Worm (Caenorhabditis elegans) whole organism, L4 larva: ENCODE results near the gene F10C2.4.
A peak's percentile ranks its signal among the peaks of the same experiment; 100 is the strongest.

Source experiments
- T20F7.1 ChIP-seq: fragments of 200-800 bp; sonication (Bioruptor generic); optimal IDR thresholded peaks from 2 replicates; lab custom pipeline; 2018; ENCODE audit warnings: mild to moderate bottlenecking, missing genetic modification characterization, missing compliant biosample characterization
- Y105C5A.15 ChIP-seq: fragments of 200-800 bp; sonication (Bioruptor generic); IDR thresholded peaks from 2 replicates; pipeline ENCODE4 v1.3.6; 2022; ENCODE audit warnings: missing genetic modification characterization, missing compliant biosample characterization
- Y75B8A.6 ChIP-seq: fragments of 200-800 bp; sonication (Bioruptor generic); IDR thresholded peaks from 2 replicates; pipeline ENCODE4 v1.3.6; 2022; ENCODE audit warnings: missing genetic modification reagents, missing genetic modification characterization, missing compliant biosample characterization
- ZK546.5 ChIP-seq, 2 experiments: sonication (generic microtip); optimal IDR thresholded peaks; 2 replicates each; lab custom pipeline; 2017; ENCODE audit warnings: missing biosample characterization in 2 of 2, missing genetic modification characterization in 2 of 2
- aha-1 ChIP-seq: fragments of 150-350 bp; peaks from one replicate; lab custom pipeline; 2014; ENCODE audit warnings: missing biosample characterization, missing genetic modification characterization
- daf-16 ChIP-seq, 3 experiments: sonication (generic microtip); optimal IDR thresholded peaks; 2 replicates each; lab custom pipeline; 2016 to 2017; ENCODE audit warnings: missing genetic modification characterization in 3 of 3, missing genetic modification reagents in 3 of 3, mild to moderate bottlenecking in 2 of 3, missing compliant biosample characterization in 2 of 3, missing biosample characterization in 1 of 3, moderate library complexity in 1 of 3
- daf-8 ChIP-seq: fragments of 200-800 bp; sonication (Bioruptor generic); IDR thresholded peaks from 2 replicates; pipeline ENCODE4 v1.3.6; 2022; ENCODE audit warnings: missing genetic modification characterization, missing compliant biosample characterization
- dmd-9 ChIP-seq: fragments of 200-800 bp; sonication (Bioruptor generic); IDR thresholded peaks from 2 replicates; pipeline ENCODE4 v1.3.6; 2022; ENCODE audit warnings: missing genetic modification reagents, missing genetic modification characterization, missing compliant biosample characterization
- dpl-1 ChIP-seq: fragments of 150-350 bp; optimal IDR thresholded peaks from 2 replicates; lab custom pipeline; 2014; ENCODE audit warnings: missing biosample characterization, missing genetic modification reagents, missing genetic modification characterization
- duxl-1 ChIP-seq: sonication (generic microtip); optimal IDR thresholded peaks from 2 replicates; lab custom pipeline; 2016; ENCODE audit warnings: mild to moderate bottlenecking, missing genetic modification characterization, moderate library complexity, missing compliant biosample characterization; ENCODE audit not compliant: poor library complexity
- dve-1 ChIP-seq: sonication (generic microtip); optimal IDR thresholded peaks from 2 replicates; lab custom pipeline; 2017; ENCODE audit warnings: antibody characterized with exemption, mild to moderate bottlenecking, missing genetic modification characterization, missing compliant biosample characterization; ENCODE audit not compliant: insufficient read depth
- fos-1 ChIP-seq: fragments of 150-350 bp; optimal IDR thresholded peaks from 2 replicates; lab custom pipeline; 2014; ENCODE audit warnings: missing biosample characterization, missing genetic modification characterization
- hlh-11 ChIP-seq: fragments of 200-800 bp; sonication (Bioruptor generic); optimal IDR thresholded peaks from 2 replicates; lab custom pipeline; 2018; ENCODE audit warnings: mild to moderate bottlenecking, missing genetic modification characterization, missing compliant biosample characterization
- lin-1 ChIP-seq: fragments of 200-800 bp; sonication (Bioruptor generic); IDR thresholded peaks from 2 replicates; pipeline ENCODE4 v1.3.6; 2022; ENCODE audit warnings: missing genetic modification reagents, missing genetic modification characterization, missing compliant biosample characterization
- lin-13 ChIP-seq: fragments of 150-350 bp; optimal IDR thresholded peaks from 2 replicates; lab custom pipeline; 2014; ENCODE audit warnings: missing biosample characterization, missing genetic modification reagents, missing genetic modification characterization
- lin-15B ChIP-seq: fragments of 150-350 bp; sonication (generic microtip); optimal IDR thresholded peaks from 3 replicates; lab custom pipeline; 2014; ENCODE audit warnings: missing biosample characterization, missing genetic modification characterization
- lin-29 ChIP-seq: fragments of 200-800 bp; sonication (Bioruptor generic); IDR thresholded peaks from 2 replicates; pipeline ENCODE4 v1.3.6; 2022; ENCODE audit warnings: missing genetic modification reagents, missing genetic modification characterization, missing compliant biosample characterization
- lin-38 ChIP-seq: fragments of 200-800 bp; sonication (Bioruptor generic); IDR thresholded peaks from 2 replicates; pipeline ENCODE4 v1.3.6; 2022; ENCODE audit warnings: missing genetic modification reagents, missing genetic modification characterization, missing compliant biosample characterization
- lsy-2 ChIP-seq, 2 experiments: fragments of 150-350 bp in 1 of 2; sonication (generic microtip) in 1 of 2; optimal IDR thresholded peaks; 2 replicates each; lab custom pipeline; 2014 to 2017; ENCODE audit warnings: missing biosample characterization in 2 of 2, missing genetic modification characterization in 2 of 2
- madf-5 ChIP-seq, 2 experiments: fragments of 200-800 bp; sonication (Bioruptor generic); IDR thresholded peaks; 2 replicates each; pipeline ENCODE4 v1.3.6; 2022; ENCODE audit warnings: missing compliant biosample characterization in 2 of 2, missing genetic modification characterization in 2 of 2
- mdl-1 ChIP-seq, 2 experiments: fragments of 150-350 bp in 1 of 2; sonication (generic microtip) in 1 of 2; optimal IDR thresholded peaks; 2 replicates each; lab custom pipeline; 2014 to 2017; ENCODE audit warnings: missing biosample characterization in 2 of 2, missing genetic modification characterization in 2 of 2
- mes-2 ChIP-seq: sonication (generic microtip); optimal IDR thresholded peaks from 2 replicates; lab custom pipeline; 2016; ENCODE audit warnings: missing genotype, mild to moderate bottlenecking, missing genetic modification characterization, missing compliant biosample characterization; ENCODE audit not compliant: poor library complexity, severe bottlenecking
- mxl-2 ChIP-seq: fragments of 200-800 bp; sonication (Bioruptor generic); conservative IDR thresholded peaks from 2 replicates; pipeline ENCODE4 v1.3.6; 2022; ENCODE audit warnings: missing genetic modification reagents, missing genetic modification characterization, missing compliant biosample characterization
- nhr-11 ChIP-seq: fragments of 150-350 bp; optimal IDR thresholded peaks from 2 replicates; lab custom pipeline; 2014; ENCODE audit warnings: missing biosample characterization, missing genetic modification characterization
- nhr-111 ChIP-seq: fragments of 200-800 bp; sonication (Bioruptor generic); optimal IDR thresholded peaks from 2 replicates; lab custom pipeline; 2018; ENCODE audit warnings: mild to moderate bottlenecking, missing genetic modification characterization, missing compliant biosample characterization
- nhr-25 ChIP-seq: sonication (generic microtip); optimal IDR thresholded peaks from 2 replicates; lab custom pipeline; 2017; ENCODE audit warnings: missing genetic modification characterization, mild to moderate bottlenecking, missing compliant biosample characterization, antibody characterized with exemption, moderate library complexity, borderline replicate concordance; ENCODE audit not compliant: insufficient read depth
- nhr-28 ChIP-seq: fragments of 150-350 bp; optimal IDR thresholded peaks from 2 replicates; lab custom pipeline; 2014; ENCODE audit warnings: missing biosample characterization, missing genetic modification characterization
- nhr-6 ChIP-seq: fragments of 150-350 bp; optimal IDR thresholded peaks from 2 replicates; lab custom pipeline; 2014; ENCODE audit warnings: missing biosample characterization, missing genetic modification characterization
- pha-4 ChIP-seq, 2 experiments: fragments of 150-350 bp in 1 of 2; fragments of 200-800 bp in 1 of 2; sonication (Bioruptor generic) in 1 of 2; IDR thresholded peaks in 1 of 2; optimal IDR thresholded peaks in 1 of 2; 2 replicates each; pipeline versions ENCODE4 v1.3.6 to Lab custom; 2014 to 2022; ENCODE audit warnings: missing genetic modification characterization in 2 of 2, missing genetic modification reagents in 2 of 2, missing biosample characterization in 1 of 2, missing compliant biosample characterization in 1 of 2
- rbr-2 ChIP-seq: sonication (generic microtip); optimal IDR thresholded peaks from 2 replicates; lab custom pipeline; 2016; ENCODE audit warnings: missing genotype, missing genetic modification characterization, missing compliant biosample characterization
- skn-1 ChIP-seq: fragments of 150-350 bp; optimal IDR thresholded peaks from 2 replicates; lab custom pipeline; 2014; ENCODE audit warnings: missing biosample characterization, missing genetic modification characterization
- snpc-4 ChIP-seq: fragments of 150-350 bp; optimal IDR thresholded peaks from 2 replicates; lab custom pipeline; 2014; ENCODE audit warnings: missing biosample characterization, missing genetic modification characterization
- spr-3 ChIP-seq: fragments of 200-800 bp; sonication (Bioruptor generic); optimal IDR thresholded peaks from 2 replicates; lab custom pipeline; 2018; ENCODE audit warnings: mild to moderate bottlenecking, missing genetic modification characterization, missing compliant biosample characterization
- unc-130 ChIP-seq: sonication (generic microtip); optimal IDR thresholded peaks from 2 replicates; lab custom pipeline; 2016; ENCODE audit warnings: missing genetic modification reagents, missing genetic modification characterization, missing compliant biosample characterization
- unc-39 ChIP-seq: sonication (generic microtip); optimal IDR thresholded peaks from 2 replicates; lab custom pipeline; 2017; ENCODE audit warnings: missing biosample characterization, missing genetic modification characterization
- unc-62 ChIP-seq, 3 experiments: fragments of 150-350 bp in 1 of 3; sonication (generic microtip); optimal IDR thresholded peaks in 2 of 3; peaks in 1 of 3; 1 replicate in 1 of 3; 2 replicates in 2 of 3; lab custom pipeline; 2014 to 2017; ENCODE audit warnings: missing biosample characterization in 3 of 3, missing genetic modification characterization in 3 of 3, missing genetic modification reagents in 3 of 3, missing genotype in 1 of 3
- zfp-2 ChIP-seq: sonication (generic microtip); optimal IDR thresholded peaks from 2 replicates; lab custom pipeline; 2016; ENCODE audit warnings: mild to moderate bottlenecking, missing genetic modification characterization, missing compliant biosample characterization
- zip-2 ChIP-seq: fragments of 150-350 bp; optimal IDR thresholded peaks from 2 replicates; lab custom pipeline; 2014; ENCODE audit warnings: missing biosample characterization, missing genetic modification characterization

Gene F10C2.4

ce11 chrV:12040823-12041606 is at the start of gene F10C2.4, which contains the start of gene kup-1:
F10C2.4 (plus strand) TSS chrV:12041556.
kup-1 (minus strand) TSS chrV:12040873.
- peak; percentile 78 for TF ChIP-seq aha-1 (tag; lab: Kevin White, UChicago)
- no peak for TF ChIP-seq Y105C5A.15
- TF ChIP-seq nhr-11, result peak; percentile 16
- no peak for TF ChIP-seq duxl-1 (tag; lab: Kevin White, UChicago)
- peak; percentile 28 for TF ChIP-seq rbr-2 (tag; lab: Kevin White, UChicago)
- TF ChIP-seq nhr-111 (GFP tag; lab: Kevin White, UChicago), result no peak
- no peak for TF ChIP-seq mdl-1 (tag; optimal IDR thresholded peaks at IDR 0.05; lab: Kevin White, UChicago)
- TF ChIP-seq nhr-28 (tag; lab: Kevin White, UChicago), result peak; percentile 23
- TF ChIP-seq zip-2 (tag; lab: Kevin White, UChicago), result no peak
- TF ChIP-seq unc-62 (GFP tag; optimal IDR thresholded peaks at IDR 0.05 in 1 of 2; lab: Kevin White, UChicago), result no peak
- TF ChIP-seq unc-62 (tag; optimal IDR thresholded peaks at IDR 0.05; lab: Kevin White, UChicago), result no peak
- no peak for TF ChIP-seq lin-29 (GFP tag; lab: Robert Waterston, UW)
- TF ChIP-seq T20F7.1, result peak; percentile 60
- no peak for TF ChIP-seq pha-4 (GFP tag; IDR thresholded peaks at IDR 0.05; lab: Robert Waterston, UW)
- no peak for TF ChIP-seq pha-4 (tag; optimal IDR thresholded peaks at IDR 0.05; lab: Kevin White, UChicago)
- peak; percentile 88 for TF ChIP-seq nhr-6 (tag; lab: Kevin White, UChicago)
- no peak for TF ChIP-seq lin-15B
- TF ChIP-seq Y75B8A.6 (GFP tag; lab: Robert Waterston, UW), result no peak
- TF ChIP-seq mes-2, result peak; percentile 51
- no peak for TF ChIP-seq mxl-2
- peak; percentile 88 for TF ChIP-seq lin-38
- TF ChIP-seq skn-1 (tag; lab: Kevin White, UChicago), result no peak
- no peak for TF ChIP-seq spr-3 (GFP tag; lab: Kevin White, UChicago)
- no peak for TF ChIP-seq snpc-4 (tag; lab: Kevin White, UChicago)
- no peak for TF ChIP-seq unc-39 (tag; lab: Kevin White, UChicago)
- no peak for TF ChIP-seq lsy-2 (tag; optimal IDR thresholded peaks at IDR 0.05; lab: Kevin White, UChicago)
- TF ChIP-seq lin-1 (GFP tag; lab: Robert Waterston, UW), result no peak
- TF ChIP-seq hlh-11, result no peak
- no peak for TF ChIP-seq daf-16 (GFP tag; optimal IDR thresholded peaks at IDR 0.05; lab: Kevin White, UChicago)
- peak; percentile 17 for TF ChIP-seq daf-16 (tag; optimal IDR thresholded peaks at IDR 0.05; lab: Kevin White, UChicago)
- no peak for TF ChIP-seq daf-8 (GFP tag; lab: Robert Waterston, UW)
- TF ChIP-seq dpl-1, result peak; percentile 91
- TF ChIP-seq unc-130 (GFP tag; lab: Kevin White, UChicago), result no peak

ce11 chrV:11993706-11994345 is 47.5 kb upstream of the F10C2.4 start, which contains the start of the genes cyl-1 and C52E4.7:
cyl-1 (minus strand) TSS chrV:11993723.
C52E4.7 (plus strand) TSS chrV:11994295.
- TF ChIP-seq madf-5 (GFP tag; IDR thresholded peaks at IDR 0.05; lab: Robert Waterston, UW) (no peak), unc-62 (GFP tag; optimal IDR thresholded peaks at IDR 0.05 in 1 of 2; lab: Kevin White, UChicago) (peak in 1 of 2 experiments; percentile 58), unc-62 (tag; optimal IDR thresholded peaks at IDR 0.05; lab: Kevin White, UChicago) (no peak), lsy-2 (tag; optimal IDR thresholded peaks at IDR 0.05; lab: Kevin White, UChicago) (peak in 1 of 2 experiments; percentile 72), zfp-2 (tag; lab: Kevin White, UChicago) (no peak), dmd-9 (no peak), rbr-2 (tag; lab: Kevin White, UChicago) (peak; percentile 45), dve-1 (tag; lab: Kevin White, UChicago) (peak; percentile 39), nhr-25 (tag; lab: Kevin White, UChicago) (peak; percentile 39), lin-13 (GFP tag; lab: Kevin White, UChicago) (peak; percentile 53), mes-2 (peak; percentile 73), dpl-1 (peak; percentile 67), lin-38 (peak; percentile 56), spr-3 (GFP tag; lab: Kevin White, UChicago) (no peak), ZK546.5 (tag; optimal IDR thresholded peaks at IDR 0.05; lab: Kevin White, UChicago) (no peak), daf-16 (GFP tag; optimal IDR thresholded peaks at IDR 0.05; lab: Kevin White, UChicago) (no peak), daf-16 (tag; optimal IDR thresholded peaks at IDR 0.05; lab: Kevin White, UChicago) (peak; percentile 56), nhr-6 (tag; lab: Kevin White, UChicago) (peak; percentile 94), aha-1 (tag; lab: Kevin White, UChicago) (peak; percentile 41), fos-1 (tag; lab: Kevin White, UChicago) (no peak)
